Worm (Caenorhabditis elegans): Measurements from ENCODE around the gene B0001.7.

ce11 chrIV:12157915-12158314 lies 3.9 kb upstream of the B0001.7 start:
- TF ChIP-seq flt-1 (GFP tag; IDR thresholded peaks at IDR 0.05): 0 out of 2 replicates have a peak, but pooled peaks have one; percentile 23
- no peak for TF ChIP-seq ztf-29 (GFP tag; IDR thresholded peaks at IDR 0.05)
- 0 out of 2 replicates have a peak, but pooled peaks have one; percentile 7 for TF ChIP-seq tab-1 (GFP tag; IDR thresholded peaks at IDR 0.05)
- TF ChIP-seq klf-2 (GFP tag; conservative IDR thresholded peaks at IDR 0.05): no peak
- peak; percentile 41 for TF ChIP-seq cog-1 (tag; optimal IDR thresholded peaks at IDR 0.05)
- TF ChIP-seq T22C8.4 (GFP tag; IDR thresholded peaks at IDR 0.05): peak; percentile 66
- TF ChIP-seq med-1 (GFP tag; optimal IDR thresholded peaks at IDR 0.05; ENCODE audit: insufficient read depth): no peak
